Worm (Caenorhabditis elegans) whole organism, L4 larva: Measurements from ENCODE around the gene ZK154.1.

Experiments
- D1046.2 ChIP-seq: fragments of 200-800 bp; sonication (Bioruptor generic); IDR thresholded peaks from 2 replicates; pipeline ENCODE4 v1.3.6; 2022; ENCODE audit warnings: missing genetic modification characterization, missing compliant biosample characterization
- F26F4.8 ChIP-seq: fragments of 200-800 bp; sonication (Bioruptor generic); conservative IDR thresholded peaks from 2 replicates; pipeline ENCODE4 v1.3.6; 2022; ENCODE audit warnings: missing genetic modification characterization, missing compliant biosample characterization
- F49E8.2 ChIP-seq: sonication (generic microtip); optimal IDR thresholded peaks from 2 replicates; lab custom pipeline; 2016; ENCODE audit warnings: missing compliant biosample characterization, mild to moderate bottlenecking, missing genetic modification characterization, borderline replicate concordance
- R02D3.7 ChIP-seq: fragments of 150-350 bp; sonication (generic microtip); optimal IDR thresholded peaks from 3 replicates; lab custom pipeline; 2014; ENCODE audit warnings: missing biosample characterization, missing genetic modification characterization
- Y48G9A.11 ChIP-seq: fragments of 200-800 bp; sonication (Bioruptor generic); IDR thresholded peaks from 2 replicates; pipeline ENCODE4 v1.3.6; 2022; ENCODE audit warnings: missing genetic modification reagents, missing genetic modification characterization, missing compliant biosample characterization
- Y5F2A.4 ChIP-seq: fragments of 200-800 bp; sonication (Bioruptor generic); optimal IDR thresholded peaks from 2 replicates; lab custom pipeline; 2018; ENCODE audit warnings: mild to moderate bottlenecking, missing genetic modification characterization, missing compliant biosample characterization
- ZK546.5 ChIP-seq, 2 experiments: sonication (generic microtip); optimal IDR thresholded peaks; 2 replicates each; lab custom pipeline; 2017; ENCODE audit warnings: missing biosample characterization in 2 of 2, missing genetic modification characterization in 2 of 2
- aha-1 ChIP-seq: fragments of 150-350 bp; peaks from one replicate; lab custom pipeline; 2014; ENCODE audit warnings: missing biosample characterization, missing genetic modification characterization
- aly-2 ChIP-seq: sonication (generic microtip); optimal IDR thresholded peaks from 2 replicates; lab custom pipeline; 2018; ENCODE audit warnings: missing biosample characterization, missing genetic modification characterization
- ama-1 ChIP-seq: fragments of 150-350 bp; optimal IDR thresholded peaks from 2 replicates; lab custom pipeline; 2014; ENCODE audit warnings: inconsistent platforms, mixed read lengths
- ceh-28 ChIP-seq: fragments of 150-350 bp; optimal IDR thresholded peaks from 2 replicates; lab custom pipeline; 2014; ENCODE audit warnings: missing biosample characterization, missing genetic modification reagents, missing genetic modification characterization
- ceh-32 ChIP-seq: sonication (generic microtip); optimal IDR thresholded peaks from 2 replicates; lab custom pipeline; 2016; ENCODE audit warnings: mild to moderate bottlenecking, missing genetic modification characterization, missing compliant biosample characterization; ENCODE audit not compliant: poor library complexity
- ceh-44 ChIP-seq: fragments of 200-800 bp; sonication (Bioruptor generic); IDR thresholded peaks from 2 replicates; pipeline ENCODE4 v1.3.6; 2022; ENCODE audit warnings: missing genetic modification reagents, missing genetic modification characterization, missing compliant biosample characterization
- ceh-62 ChIP-seq: sonication (generic microtip); optimal IDR thresholded peaks from 2 replicates; lab custom pipeline; 2017; ENCODE audit warnings: missing biosample characterization, missing genetic modification characterization
- ceh-82 ChIP-seq: sonication (generic microtip); optimal IDR thresholded peaks from 2 replicates; lab custom pipeline; 2017; ENCODE audit warnings: missing biosample characterization, missing genetic modification characterization
- ctbp-1 ChIP-seq: fragments of 200-800 bp; sonication (Bioruptor generic); IDR thresholded peaks from 2 replicates; pipeline ENCODE4 v1.3.6; 2022; ENCODE audit warnings: missing genetic modification reagents, missing genetic modification characterization, missing compliant biosample characterization
- daf-12 ChIP-seq: fragments of 150-350 bp; optimal IDR thresholded peaks from 2 replicates; lab custom pipeline; 2014; ENCODE audit warnings: missing biosample characterization, missing genetic modification reagents, missing genetic modification characterization
- dmd-6 ChIP-seq: fragments of 200-800 bp; sonication (Bioruptor generic); IDR thresholded peaks from 2 replicates; pipeline ENCODE4 v1.3.6; 2022; ENCODE audit warnings: missing genetic modification reagents, missing genetic modification characterization, missing compliant biosample characterization
- dmd-8 ChIP-seq: fragments of 200-800 bp; sonication (Bioruptor generic); IDR thresholded peaks from 2 replicates; pipeline ENCODE4 v1.3.6; 2022; ENCODE audit warnings: missing genetic modification characterization, missing compliant biosample characterization
- duxl-1 ChIP-seq: sonication (generic microtip); optimal IDR thresholded peaks from 2 replicates; lab custom pipeline; 2016; ENCODE audit warnings: mild to moderate bottlenecking, missing genetic modification characterization, moderate library complexity, missing compliant biosample characterization; ENCODE audit not compliant: poor library complexity
- egl-27 ChIP-seq: sonication (generic microtip); optimal IDR thresholded peaks from 3 replicates; lab custom pipeline; 2017; ENCODE audit warnings: missing biosample characterization, missing genetic modification reagents, missing genetic modification characterization
- egl-43 ChIP-seq: fragments of 200-800 bp; sonication (Bioruptor generic); IDR thresholded peaks from 2 replicates; pipeline ENCODE4 v1.3.6; 2022; ENCODE audit warnings: missing genetic modification reagents, missing genetic modification characterization, missing compliant biosample characterization
- fos-1 ChIP-seq: fragments of 150-350 bp; optimal IDR thresholded peaks from 2 replicates; lab custom pipeline; 2014; ENCODE audit warnings: missing biosample characterization, missing genetic modification characterization
- hmg-1.1 ChIP-seq: fragments of 200-800 bp; sonication (Bioruptor generic); IDR thresholded peaks from 2 replicates; pipeline ENCODE4 v1.3.6; 2022; ENCODE audit warnings: missing genetic modification reagents, missing genetic modification characterization, missing compliant biosample characterization
- lin-1 ChIP-seq: fragments of 200-800 bp; sonication (Bioruptor generic); IDR thresholded peaks from 2 replicates; pipeline ENCODE4 v1.3.6; 2022; ENCODE audit warnings: missing genetic modification reagents, missing genetic modification characterization, missing compliant biosample characterization
- lin-13 ChIP-seq: fragments of 150-350 bp; optimal IDR thresholded peaks from 2 replicates; lab custom pipeline; 2014; ENCODE audit warnings: missing biosample characterization, missing genetic modification reagents, missing genetic modification characterization
- lin-29 ChIP-seq: fragments of 200-800 bp; sonication (Bioruptor generic); IDR thresholded peaks from 2 replicates; pipeline ENCODE4 v1.3.6; 2022; ENCODE audit warnings: missing genetic modification reagents, missing genetic modification characterization, missing compliant biosample characterization
- lin-38 ChIP-seq: fragments of 200-800 bp; sonication (Bioruptor generic); IDR thresholded peaks from 2 replicates; pipeline ENCODE4 v1.3.6; 2022; ENCODE audit warnings: missing genetic modification reagents, missing genetic modification characterization, missing compliant biosample characterization
- lir-3 ChIP-seq: sonication (generic microtip); optimal IDR thresholded peaks from 2 replicates; lab custom pipeline; 2016; ENCODE audit warnings: mild to moderate bottlenecking, missing genetic modification characterization, missing compliant biosample characterization
- madf-5 ChIP-seq, 2 experiments: fragments of 200-800 bp; sonication (Bioruptor generic); IDR thresholded peaks; 2 replicates each; pipeline ENCODE4 v1.3.6; 2022; ENCODE audit warnings: missing compliant biosample characterization in 2 of 2, missing genetic modification characterization in 2 of 2
- madf-9 ChIP-seq: fragments of 200-800 bp; sonication (Bioruptor generic); conservative IDR thresholded peaks from 2 replicates; pipeline ENCODE4 v1.3.6; 2022; ENCODE audit warnings: missing genetic modification reagents, missing genetic modification characterization, missing compliant biosample characterization
- mdl-1 ChIP-seq, 2 experiments: fragments of 150-350 bp in 1 of 2; sonication (generic microtip) in 1 of 2; optimal IDR thresholded peaks; 2 replicates each; lab custom pipeline; 2014 to 2017; ENCODE audit warnings: missing biosample characterization in 2 of 2, missing genetic modification characterization in 2 of 2
- mep-1 ChIP-seq: fragments of 150-350 bp; sonication (generic microtip); optimal IDR thresholded peaks from 3 replicates; lab custom pipeline; 2014; ENCODE audit warnings: missing biosample characterization, missing genetic modification characterization
- nhr-10 ChIP-seq: fragments of 150-350 bp; optimal IDR thresholded peaks from 2 replicates; lab custom pipeline; 2014; ENCODE audit warnings: missing biosample characterization, missing genetic modification characterization
- nhr-11 ChIP-seq: fragments of 150-350 bp; optimal IDR thresholded peaks from 2 replicates; lab custom pipeline; 2014; ENCODE audit warnings: missing biosample characterization, missing genetic modification characterization
- nhr-111 ChIP-seq: fragments of 200-800 bp; sonication (Bioruptor generic); optimal IDR thresholded peaks from 2 replicates; lab custom pipeline; 2018; ENCODE audit warnings: mild to moderate bottlenecking, missing genetic modification characterization, missing compliant biosample characterization
- nhr-237 ChIP-seq: sonication (generic microtip); optimal IDR thresholded peaks from 2 replicates; lab custom pipeline; 2017; ENCODE audit warnings: missing biosample characterization, missing genetic modification characterization
- nhr-28 ChIP-seq: fragments of 150-350 bp; optimal IDR thresholded peaks from 2 replicates; lab custom pipeline; 2014; ENCODE audit warnings: missing biosample characterization, missing genetic modification characterization
- nhr-41 ChIP-seq: fragments of 200-800 bp; sonication (Bioruptor generic); IDR thresholded peaks from 2 replicates; pipeline ENCODE4 v1.3.6; 2022; ENCODE audit warnings: missing genetic modification reagents, missing genetic modification characterization, missing compliant biosample characterization
- pqm-1 ChIP-seq: sonication (generic microtip); optimal IDR thresholded peaks from 2 replicates; lab custom pipeline; 2017; ENCODE audit warnings: missing biosample characterization, missing genetic modification characterization
- sdz-12 ChIP-seq: fragments of 200-800 bp; sonication (Bioruptor generic); optimal IDR thresholded peaks from 2 replicates; lab custom pipeline; 2018; ENCODE audit warnings: mild to moderate bottlenecking, missing genetic modification characterization, missing compliant biosample characterization
- set-16 ChIP-seq: fragments of 200-800 bp; sonication (Bioruptor generic); IDR thresholded peaks from 2 replicates; pipeline ENCODE4 v1.3.6; 2022; ENCODE audit warnings: missing genetic modification reagents, missing genetic modification characterization, missing compliant biosample characterization
- spr-1 ChIP-seq: sonication (generic microtip); optimal IDR thresholded peaks from 2 replicates; lab custom pipeline; 2016; ENCODE audit warnings: mild to moderate bottlenecking, missing genetic modification characterization, missing compliant biosample characterization
- spr-3 ChIP-seq: fragments of 200-800 bp; sonication (Bioruptor generic); optimal IDR thresholded peaks from 2 replicates; lab custom pipeline; 2018; ENCODE audit warnings: mild to moderate bottlenecking, missing genetic modification characterization, missing compliant biosample characterization
- unc-130 ChIP-seq: sonication (generic microtip); optimal IDR thresholded peaks from 2 replicates; lab custom pipeline; 2016; ENCODE audit warnings: missing genetic modification reagents, missing genetic modification characterization, missing compliant biosample characterization
- unc-62 ChIP-seq, 3 experiments: fragments of 150-350 bp in 1 of 3; sonication (generic microtip); optimal IDR thresholded peaks in 2 of 3; peaks in 1 of 3; 1 replicate in 1 of 3; 2 replicates in 2 of 3; lab custom pipeline; 2014 to 2017; ENCODE audit warnings: missing biosample characterization in 3 of 3, missing genetic modification characterization in 3 of 3, missing genetic modification reagents in 3 of 3, missing genotype in 1 of 3
- zag-1 ChIP-seq: fragments of 150-350 bp; optimal IDR thresholded peaks from 2 replicates; lab custom pipeline; 2014; ENCODE audit warnings: missing biosample characterization, missing genetic modification characterization
- zfp-3 ChIP-seq: fragments of 200-800 bp; sonication (Bioruptor generic); conservative IDR thresholded peaks from 2 replicates; pipeline ENCODE4 v1.3.6; 2022; ENCODE audit warnings: missing genetic modification reagents, missing genetic modification characterization, missing compliant biosample characterization
- zip-11 ChIP-seq: fragments of 200-800 bp; sonication (Bioruptor generic); IDR thresholded peaks from 2 replicates; pipeline ENCODE4 v1.3.6; 2022; ENCODE audit warnings: missing genetic modification characterization, missing compliant biosample characterization
- ztf-11 ChIP-seq: fragments of 150-350 bp; optimal IDR thresholded peaks from 2 replicates; lab custom pipeline; 2014; ENCODE audit warnings: missing biosample characterization, missing genetic modification characterization
- ztf-7 ChIP-seq: fragments of 150-350 bp; optimal IDR thresholded peaks from 2 replicates; lab custom pipeline; 2014; ENCODE audit warnings: missing biosample characterization, missing genetic modification characterization

The ZK154.1 gene

ce11 chrX:7823108-7823704, 43.8 kb downstream of the ZK154.1 start, which contains the start of gene eef-1A.2 (continued):
- TF ChIP-seq zip-11 (GFP tag; lab: Robert Waterston, UW) (no peak), zfp-3 (GFP tag; lab: Robert Waterston, UW) (0 out of 2 replicates have a peak, but pooled peaks have one; percentile 48), ceh-44 (GFP tag; lab: Robert Waterston, UW) (no peak), daf-12 (tag; lab: Kevin White, UChicago) (no peak), egl-27 (tag; lab: Kevin White, UChicago) (no peak), F49E8.2 (tag; lab: Kevin White, UChicago) (no peak), nhr-10 (tag; lab: Kevin White, UChicago) (peak; percentile 58), ztf-11 (tag; lab: Kevin White, UChicago) (no peak), unc-130 (no peak), unc-62 (GFP tag; optimal IDR thresholded peaks at IDR 0.05 in 1 of 2; lab: Kevin White, UChicago) (peak in 1 of 2 experiments; percentile 100), unc-62 (tag; optimal IDR thresholded peaks at IDR 0.05; lab: Kevin White, UChicago) (no peak), zag-1 (no peak), duxl-1 (peak; percentile 73), madf-5 (GFP tag; IDR thresholded peaks at IDR 0.05; lab: Robert Waterston, UW) (no peak), aha-1 (peak; percentile 100), lin-13 (GFP tag; lab: Kevin White, UChicago) (peak; percentile 89), egl-43 (GFP tag; lab: Robert Waterston, UW) (peak; percentile 87), ceh-32 (tag; lab: Kevin White, UChicago) (peak; percentile 36), spr-3 (peak; percentile 40), set-16 (GFP tag; lab: Robert Waterston, UW) (peak; percentile 89), lir-3 (tag; lab: Kevin White, UChicago) (no peak), F26F4.8 (GFP tag; lab: Robert Waterston, UW) (no peak), dmd-8 (no peak), nhr-41 (GFP tag; lab: Robert Waterston, UW) (peak; percentile 67; the same call in 1 of the 2 replicates), ctbp-1 (peak; percentile 93), aly-2 (tag; lab: Kevin White, UChicago) (no peak), Y48G9A.11 (GFP tag; lab: Robert Waterston, UW) (no peak), hmg-1.1 (GFP tag; lab: Robert Waterston, UW) (peak; percentile 96), ceh-28 (peak; percentile 88), lin-29 (GFP tag; lab: Robert Waterston, UW) (no peak), nhr-28 (tag; lab: Kevin White, UChicago) (peak; percentile 93), ama-1 (lab: Kevin White, UChicago) (no peak), lin-38 (GFP tag; lab: Robert Waterston, UW) (peak; percentile 72), nhr-111 (no peak), nhr-237 (tag; lab: Kevin White, UChicago) (peak; percentile 66), dmd-6 (GFP tag; lab: Robert Waterston, UW) (peak; percentile 98), spr-1 (tag; lab: Kevin White, UChicago) (peak; percentile 63), D1046.2 (GFP tag; lab: Robert Waterston, UW) (0 out of 2 replicates have a peak, but pooled peaks have one; percentile 63), ceh-62 (tag; lab: Kevin White, UChicago) (no peak), mep-1 (tag; lab: Kevin White, UChicago) (peak; percentile 97), fos-1 (tag; lab: Kevin White, UChicago) (no peak), ceh-82 (tag; lab: Kevin White, UChicago) (no peak), madf-9 (peak; percentile 71), nhr-11 (tag; lab: Kevin White, UChicago) (peak; percentile 98), ZK546.5 (tag; optimal IDR thresholded peaks at IDR 0.05; lab: Kevin White, UChicago) (no peak), pqm-1 (peak; percentile 10), mdl-1 (tag; optimal IDR thresholded peaks at IDR 0.05; lab: Kevin White, UChicago) (peak; percentile 97 to 99), R02D3.7 (no peak), lin-1 (GFP tag; lab: Robert Waterston, UW) (peak; percentile 58; the same call in 1 of the 2 replicates), sdz-12 (GFP tag; lab: Kevin White, UChicago) (peak; percentile 35), Y5F2A.4 (GFP tag; lab: Kevin White, UChicago) (peak; percentile 11), ztf-7 (tag; lab: Kevin White, UChicago) (peak; percentile 97)
